Fruit fly (Drosophila melanogaster) whole organism, pupa: ENCODE measurements around the gene bsf.

Source experiments
- CG10348 ChIP-seq: fragments of 200-800 bp; sonication (Bioruptor generic); IDR thresholded peaks from 2 replicates; pipeline ENCODE4 v1.3.6; 2022; ENCODE audit warnings: missing biosample characterization, missing genetic modification characterization
- CG12605 ChIP-seq: fragments of 200-800 bp; sonication (Bioruptor generic); IDR thresholded peaks from 2 replicates; pipeline ENCODE4 v1.3.6; 2022; ENCODE audit warnings: missing biosample characterization, missing genetic modification characterization
- CG13204 ChIP-seq: fragments of 200-800 bp; sonication (Bioruptor generic); optimal IDR thresholded peaks from 2 replicates; lab custom pipeline; 2018; ENCODE audit warnings: missing biosample characterization, mild to moderate bottlenecking, missing genetic modification characterization, moderate library complexity
- CG14655 ChIP-seq: fragments of 200-800 bp; sonication (Bioruptor generic); optimal IDR thresholded peaks from 3 replicates; lab custom pipeline; 2017; ENCODE audit warnings: mild to moderate bottlenecking, missing biosample characterization, missing genetic modification reagents, missing genetic modification characterization
- CG15710 ChIP-seq: fragments of 200-800 bp; sonication (Bioruptor generic); optimal IDR thresholded peaks from 2 replicates; lab custom pipeline; 2018; ENCODE audit warnings: missing biosample characterization, mild to moderate bottlenecking, missing genetic modification characterization, moderate library complexity
- CG17806 ChIP-seq: fragments of 200-800 bp; sonication (Bioruptor generic); optimal IDR thresholded peaks from 2 replicates; lab custom pipeline; 2018; ENCODE audit warnings: missing biosample characterization, mild to moderate bottlenecking, missing genetic modification characterization, moderate library complexity
- CG32121 ChIP-seq: fragments of 200-800 bp; sonication (Bioruptor generic); IDR thresholded peaks from 2 replicates; pipeline ENCODE4 v1.3.6; 2022; ENCODE audit warnings: missing biosample characterization, missing genetic modification characterization
- CG34367 ChIP-seq: fragments of 200-800 bp; sonication (Bioruptor generic); optimal IDR thresholded peaks from 2 replicates; lab custom pipeline; 2018; ENCODE audit warnings: missing biosample characterization, mild to moderate bottlenecking, missing genetic modification characterization
- CG4496 ChIP-seq: fragments of 200-800 bp; sonication (Bioruptor generic); IDR thresholded peaks from 3 replicates; pipeline ENCODE4 v1.3.6; 2022; ENCODE audit warnings: missing biosample characterization, missing genetic modification characterization
- CG8159 ChIP-seq: fragments of 200-800 bp; sonication (Bioruptor generic); optimal IDR thresholded peaks from 3 replicates; lab custom pipeline; 2018; ENCODE audit warnings: missing biosample characterization, mild to moderate bottlenecking, missing genetic modification characterization, moderate library complexity
- CG8301 ChIP-seq: fragments of 200-800 bp; sonication (Bioruptor generic); optimal IDR thresholded peaks from 2 replicates; lab custom pipeline; 2018; ENCODE audit warnings: missing biosample characterization, mild to moderate bottlenecking, missing genetic modification characterization
- CG9948 ChIP-seq: fragments of 200-800 bp; sonication (Bioruptor generic); optimal IDR thresholded peaks from 2 replicates; lab custom pipeline; 2018; ENCODE audit warnings: missing biosample characterization, mild to moderate bottlenecking, missing genetic modification characterization, moderate library complexity
- D1 ChIP-seq: fragments of 200-800 bp; sonication (Bioruptor generic); optimal IDR thresholded peaks from 2 replicates; lab custom pipeline; 2018; ENCODE audit warnings: missing biosample characterization, mild to moderate bottlenecking, missing genetic modification characterization, moderate library complexity
- EcR ChIP-seq: fragments of 200-800 bp; sonication (Bioruptor generic); optimal IDR thresholded peaks from 3 replicates; lab custom pipeline; 2019; ENCODE audit warnings: missing biosample characterization, missing genetic modification characterization, mild to moderate bottlenecking, moderate library complexity, missing genetic modification reagents
- Ets98B ChIP-seq: fragments of 200-800 bp; sonication (Bioruptor generic); IDR thresholded peaks from 2 replicates; pipeline ENCODE4 v1.3.6; 2022; ENCODE audit warnings: missing biosample characterization, missing genetic modification characterization
- Pif1A ChIP-seq: fragments of 200-800 bp; sonication (Bioruptor generic); optimal IDR thresholded peaks from 3 replicates; lab custom pipeline; 2016; ENCODE audit warnings: missing biosample characterization, missing genetic modification characterization
- Pif1B ChIP-seq: fragments of 200-800 bp; sonication (Bioruptor generic); optimal IDR thresholded peaks from 3 replicates; lab custom pipeline; 2016; ENCODE audit warnings: missing biosample characterization, missing genetic modification characterization
- Snoo ChIP-seq: fragments of 200-800 bp; sonication (Bioruptor generic); optimal IDR thresholded peaks from 3 replicates; lab custom pipeline; 2017; ENCODE audit warnings: missing biosample characterization, mild to moderate bottlenecking, missing genetic modification characterization, inconsistent platforms
- fd96Ca ChIP-seq: fragments of 200-800 bp; sonication (Bioruptor generic); IDR thresholded peaks from 3 replicates; pipeline ENCODE4 v1.3.6; 2022; ENCODE audit warnings: missing biosample characterization, missing genetic modification characterization
- gl ChIP-seq: fragments of 200-800 bp; sonication (Bioruptor generic); optimal IDR thresholded peaks from 2 replicates; lab custom pipeline; 2018; ENCODE audit warnings: missing biosample characterization, mild to moderate bottlenecking, missing genetic modification characterization
- rn ChIP-seq: fragments of 200-800 bp; sonication (Bioruptor generic); IDR thresholded peaks from 2 replicates; pipeline ENCODE4 v1.3.6; 2022; ENCODE audit warnings: missing biosample characterization, missing genetic modification characterization

Gene bsf

dm6 chr2L:18459698-18460348, 5.4 kb upstream of the bsf start:
- TF ChIP-seq gl (peak; percentile 64), fd96Ca (GFP tag; lab: Robert Waterston, UW) (peak; percentile 79), CG17806 (tag; lab: Kevin White, UChicago) (peak; percentile 30), CG32121 (GFP tag; lab: Robert Waterston, UW) (peak; percentile 71), CG15710 (tag; lab: Kevin White, UChicago) (peak; percentile 42), CG4496 (no peak; the same call in 1 of the 3 replicates), Pif1B (peak; percentile 44), CG8301 (tag; lab: Kevin White, UChicago) (peak; percentile 2), Pif1A (GFP tag; lab: Kevin White, UChicago) (peak; percentile 52), CG13204 (GFP tag; lab: Kevin White, UChicago) (peak; percentile 52), rn (GFP tag; lab: Robert Waterston, UW) (no peak), CG34367 (tag; lab: Kevin White, UChicago) (peak; percentile 46), CG12605 (peak; percentile 40), CG14655 (GFP tag; lab: Kevin White, UChicago) (peak; percentile 36), Ets98B (peak; percentile 69), Snoo (peak; percentile 25), CG8159 (tag; lab: Kevin White, UChicago) (peak; percentile 35), D1 (tag; lab: Kevin White, UChicago) (no peak), CG9948 (no peak), EcR (GFP tag; lab: Kevin White, UChicago) (peak; percentile 90), CG10348 (GFP tag; lab: Robert Waterston, UW) (no peak)

dm6 chr2L:18458527-18458926, 4.1 kb upstream of the bsf start:
- peak; percentile 89 for TF ChIP-seq EcR (GFP tag; lab: Kevin White, UChicago)
- TF ChIP-seq CG13204 (GFP tag; lab: Kevin White, UChicago), result peak; percentile 57
- no peak for TF ChIP-seq CG10348 (GFP tag; lab: Robert Waterston, UW)
- no peak for TF ChIP-seq fd96Ca (GFP tag; lab: Robert Waterston, UW)
- no peak for TF ChIP-seq Snoo
- no peak for TF ChIP-seq CG17806 (tag; lab: Kevin White, UChicago)
- TF ChIP-seq CG15710 (tag; lab: Kevin White, UChicago), result no peak
- TF ChIP-seq CG8159 (tag; lab: Kevin White, UChicago), result no peak
- TF ChIP-seq Pif1B, result no peak
- TF ChIP-seq CG4496, result 0 out of 3 replicates have a peak, but pooled peaks have one; percentile 32
- TF ChIP-seq D1 (tag; lab: Kevin White, UChicago), result no peak
- TF ChIP-seq rn (GFP tag; lab: Robert Waterston, UW), result no peak
- no peak for TF ChIP-seq CG8301 (tag; lab: Kevin White, UChicago)
- no peak for TF ChIP-seq CG12605
- no peak for TF ChIP-seq gl
- no peak for TF ChIP-seq CG9948
- TF ChIP-seq Pif1A (GFP tag; lab: Kevin White, UChicago), result no peak
- no peak for TF ChIP-seq CG14655 (GFP tag; lab: Kevin White, UChicago)
- TF ChIP-seq CG34367 (tag; lab: Kevin White, UChicago), result no peak
- no peak for TF ChIP-seq Ets98B

- TF ChIP-seq CG4496 (peak; percentile 56; the same call in 2 of the 3 replicates), CG17806 (tag; lab: Kevin White, UChicago) (no peak), CG13204 (GFP tag; lab: Kevin White, UChicago) (peak; percentile 63), Pif1B (peak; percentile 43), Ets98B (peak; percentile 55; the same call in 1 of the 2 replicates), fd96Ca (GFP tag; lab: Robert Waterston, UW) (peak; percentile 73; the same call in 1 of the 3 replicates), EcR (GFP tag; lab: Kevin White, UChicago) (peak; percentile 95), CG8301 (tag; lab: Kevin White, UChicago) (peak; percentile 19), CG32121 (GFP tag; lab: Robert Waterston, UW) (peak; percentile 42; the same call in 1 of the 2 replicates), CG8159 (tag; lab: Kevin White, UChicago) (no peak), CG10348 (GFP tag; lab: Robert Waterston, UW) (no peak), D1 (tag; lab: Kevin White, UChicago) (no peak), CG34367 (tag; lab: Kevin White, UChicago) (peak; percentile 16), CG12605 (peak; percentile 77), gl (peak; percentile 73), Pif1A (GFP tag; lab: Kevin White, UChicago) (peak; percentile 38), CG9948 (no peak), Snoo (no peak), CG14655 (GFP tag; lab: Kevin White, UChicago) (peak; percentile 33), CG15710 (tag; lab: Kevin White, UChicago) (peak; percentile 42), rn (GFP tag; lab: Robert Waterston, UW) (no peak)
Observed at dm6 chr2L:18456932-18457583, 2.7 kb upstream of the bsf start.

dm6 chr2L:18455506-18456491, 1.4 kb upstream of the bsf start:
- TF ChIP-seq Pif1B (peak; percentile 85), Snoo (peak; percentile 65), CG10348 (GFP tag; lab: Robert Waterston, UW) (0 out of 2 replicates have a peak, but pooled peaks have one; percentile 8), fd96Ca (GFP tag; lab: Robert Waterston, UW) (peak; percentile 99), D1 (tag; lab: Kevin White, UChicago) (peak; percentile 85), CG13204 (GFP tag; lab: Kevin White, UChicago) (peak; percentile 100), gl (peak; percentile 100), CG8301 (tag; lab: Kevin White, UChicago) (peak; percentile 97), rn (GFP tag; lab: Robert Waterston, UW) (peak; percentile 99), Ets98B (peak; percentile 99), CG34367 (tag; lab: Kevin White, UChicago) (peak; percentile 97), Pif1A (GFP tag; lab: Kevin White, UChicago) (peak; percentile 91), CG17806 (tag; lab: Kevin White, UChicago) (peak; percentile 98), CG4496 (peak; percentile 100), CG15710 (tag; lab: Kevin White, UChicago) (peak; percentile 99), CG9948 (peak; percentile 95), EcR (GFP tag; lab: Kevin White, UChicago) (peak; percentile 88), CG32121 (GFP tag; lab: Robert Waterston, UW) (peak; percentile 99), CG12605 (peak; percentile 99), CG14655 (GFP tag; lab: Kevin White, UChicago) (peak; percentile 99), CG8159 (tag; lab: Kevin White, UChicago) (peak; percentile 97)
